Fruit fly (Drosophila melanogaster) S2 (cell line): ENCODE data around the gene RpL9.

Experiments used
- CG8478 ChIP-seq: fragments of >200 bp; optimal IDR thresholded peaks from 2 replicates; lab custom pipeline; 2018
- CTCF ChIP-seq, 2 experiments: fragments of >200 bp; optimal IDR thresholded peaks; 2 replicates each; lab custom pipeline; 2018

RpL9 gene

DNA sequence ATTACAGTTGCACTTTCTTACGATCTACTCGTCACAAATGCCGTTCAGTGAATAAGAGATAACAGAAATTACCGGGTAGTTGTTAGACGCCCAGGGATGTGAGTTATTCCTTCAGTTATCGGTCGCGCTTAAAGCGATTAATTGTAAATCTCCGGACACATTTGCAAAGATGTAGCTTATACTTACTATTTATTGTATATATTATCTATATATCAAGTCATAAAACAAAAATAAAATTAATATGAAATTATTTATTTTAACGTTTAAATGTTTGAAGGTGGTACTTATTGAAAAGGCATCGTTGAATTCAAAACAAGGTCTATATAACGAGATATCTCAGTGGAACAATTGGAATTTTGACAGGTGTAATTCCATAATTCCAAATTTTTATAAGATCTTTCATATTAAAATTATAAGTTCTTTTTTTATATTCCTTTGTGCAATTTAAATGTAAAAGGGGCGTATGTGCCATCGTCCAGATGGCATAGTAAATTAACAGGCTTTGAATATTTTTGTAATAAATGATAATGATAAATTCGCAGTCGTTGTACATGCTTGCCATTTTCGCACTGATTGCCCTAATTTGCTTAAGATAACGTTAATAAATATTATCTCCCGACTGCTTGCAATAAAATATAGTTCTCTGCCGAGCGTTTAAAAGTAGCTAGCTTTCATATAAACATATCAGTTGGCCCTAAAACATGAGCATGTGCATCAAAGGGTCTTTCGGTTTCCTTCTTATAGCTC is 2.4 kb downstream of the RpL9 start, which contains the start of the genes aub and lectin-33A:
Gene aub, minus strand, starts transcription at position 101 of the 747 bp plus-strand sequence.
Gene lectin-33A, plus strand, starts transcription at position 697 of the 747 bp plus-strand sequence.
- TF ChIP-seq CTCF (optimal IDR thresholded peaks at IDR 0.05; lab: Kevin White, UChicago) (no peak), CG8478 (lab: Kevin White, UChicago) (no peak)

DNA sequence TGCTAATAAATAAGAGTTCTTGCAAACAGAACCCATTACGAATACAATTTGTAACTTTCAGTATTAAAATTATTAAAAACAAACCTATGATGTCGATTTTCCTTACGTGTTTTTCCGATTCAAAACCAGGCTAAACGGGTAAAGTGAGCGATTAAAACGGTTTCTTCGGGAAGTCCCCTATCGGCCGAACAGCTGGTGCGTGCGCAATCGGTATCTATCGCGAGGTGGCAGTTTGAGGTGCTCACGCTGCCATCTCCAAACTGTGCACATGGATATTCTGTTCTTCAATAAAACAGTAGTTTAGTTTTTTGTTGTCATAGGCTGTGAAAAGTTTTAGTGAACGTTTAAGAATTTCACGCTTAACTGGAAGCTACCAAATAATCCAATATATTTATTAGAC is 14.8 kb downstream of the RpL9 start, which contains the start of gene TTLL4A:
Gene TTLL4A, plus strand, starts transcription at position 240 of the 400 bp plus-strand sequence.
- TF ChIP-seq CTCF (optimal IDR thresholded peaks at IDR 0.05; lab: Kevin White, UChicago), result peak; percentile 39 to 44
- no peak for TF ChIP-seq CG8478 (lab: Kevin White, UChicago)

DNA sequence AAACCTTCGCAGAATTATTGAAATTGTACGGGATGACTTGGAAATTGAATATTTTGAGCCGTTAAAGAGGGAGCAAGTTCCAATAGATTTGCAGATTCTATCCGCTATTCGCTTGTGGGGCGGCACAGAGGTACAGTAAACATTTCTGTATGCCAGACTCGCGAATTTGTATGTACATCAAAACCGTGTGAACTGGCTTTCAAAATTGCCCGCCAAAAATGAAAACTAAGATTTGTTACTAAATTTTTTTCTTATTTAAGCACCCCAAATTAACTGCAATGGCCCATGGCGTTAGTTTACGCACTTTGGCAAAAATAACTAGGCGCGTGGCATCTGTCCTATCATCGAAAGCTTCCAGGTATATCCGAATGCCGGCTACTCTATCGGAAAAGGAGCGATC is 16.0 kb downstream of the RpL9 start:
- no peak for TF ChIP-seq CG8478 (lab: Kevin White, UChicago)

DNA sequence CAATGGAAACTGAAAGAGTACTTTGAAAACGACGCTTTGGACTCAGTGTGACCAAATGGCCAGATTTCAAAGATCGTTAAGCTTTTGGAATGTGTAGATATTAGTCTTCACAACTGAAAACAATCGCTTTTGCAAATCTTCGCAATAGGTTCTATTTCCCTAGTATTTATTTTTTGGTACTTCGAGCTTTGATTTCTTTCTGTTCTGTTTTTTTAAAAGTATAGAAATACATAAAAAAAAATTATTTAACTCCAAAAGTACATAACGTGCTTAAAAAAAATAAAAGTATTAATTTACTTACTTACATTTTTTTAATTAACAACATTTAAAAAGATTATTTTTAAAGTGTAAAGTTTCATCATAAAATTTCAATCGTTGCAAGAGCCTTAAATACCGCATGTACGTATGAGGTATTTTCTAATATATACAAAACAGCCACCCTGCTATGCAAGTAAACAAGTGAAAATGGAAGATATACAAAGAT is 16.6 kb downstream of the RpL9 start, which contains the start of the genes piwi and CG12253:
Gene piwi, minus strand, starts transcription at position 51 of the 484 bp plus-strand sequence.
Gene CG12253, plus strand, starts transcription at position 437 of the 484 bp plus-strand sequence.
- TF ChIP-seq CTCF (optimal IDR thresholded peaks at IDR 0.05; lab: Kevin White, UChicago) (no peak), CG8478 (lab: Kevin White, UChicago) (no peak)

DNA sequence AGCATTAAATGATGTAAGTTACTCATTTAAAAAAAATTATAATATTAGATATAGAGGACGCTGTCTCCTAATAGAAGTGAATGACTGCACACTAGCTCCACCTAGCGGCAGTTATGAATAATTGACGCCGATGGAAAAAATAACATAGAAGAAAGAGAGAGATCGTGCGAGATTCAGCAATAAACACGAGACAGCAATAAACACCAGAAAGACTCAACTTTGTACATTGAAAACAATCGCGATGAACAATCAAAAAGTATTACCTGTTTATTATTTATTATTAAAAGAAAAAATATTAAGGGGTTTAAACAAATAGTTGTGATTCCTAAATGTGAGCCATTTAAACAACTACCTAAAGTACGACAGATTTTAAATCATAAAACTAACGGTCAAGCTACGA is 17.9 kb downstream of the RpL9 start:
- TF ChIP-seq CTCF (optimal IDR thresholded peaks at IDR 0.05; lab: Kevin White, UChicago) (peak; percentile 49 to 91), CG8478 (lab: Kevin White, UChicago) (no peak)

DNA sequence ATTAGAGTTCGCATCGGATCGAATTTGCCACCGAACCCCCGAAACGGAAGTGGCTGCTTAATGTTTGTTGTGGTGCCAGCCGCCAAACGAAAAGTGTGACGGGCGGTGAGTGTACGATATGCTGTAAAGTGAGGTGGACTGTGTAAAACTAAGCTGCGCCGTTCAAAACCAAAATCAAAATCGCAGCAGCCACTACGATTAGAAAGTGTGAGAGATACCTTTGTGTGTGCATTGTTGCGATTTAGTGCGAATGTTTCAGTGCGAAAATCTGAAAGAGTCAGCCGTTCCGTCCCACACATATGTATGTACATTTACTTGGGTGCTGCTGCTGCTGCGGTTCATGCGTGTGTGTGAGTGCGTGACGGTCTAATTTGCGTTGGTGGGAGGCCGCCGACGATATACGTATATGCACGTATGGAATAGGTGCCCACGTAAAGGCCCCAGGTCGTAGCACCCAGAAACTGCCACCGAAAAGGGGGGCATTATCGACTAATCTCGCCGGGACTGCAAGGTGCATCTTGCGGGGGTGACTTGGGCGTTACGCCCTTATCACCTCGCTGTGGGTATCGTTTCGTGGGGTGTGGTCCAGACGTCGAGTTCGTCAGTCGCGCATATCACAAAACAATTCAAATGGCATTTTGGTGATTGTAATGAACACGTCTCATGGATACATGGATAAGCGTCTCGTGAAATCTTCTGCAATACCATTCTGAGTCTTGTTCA is 27.0 kb downstream of the RpL9 start:
- TF ChIP-seq CTCF (optimal IDR thresholded peaks at IDR 0.05; lab: Kevin White, UChicago) (no peak), CG8478 (lab: Kevin White, UChicago) (no peak)

DNA sequence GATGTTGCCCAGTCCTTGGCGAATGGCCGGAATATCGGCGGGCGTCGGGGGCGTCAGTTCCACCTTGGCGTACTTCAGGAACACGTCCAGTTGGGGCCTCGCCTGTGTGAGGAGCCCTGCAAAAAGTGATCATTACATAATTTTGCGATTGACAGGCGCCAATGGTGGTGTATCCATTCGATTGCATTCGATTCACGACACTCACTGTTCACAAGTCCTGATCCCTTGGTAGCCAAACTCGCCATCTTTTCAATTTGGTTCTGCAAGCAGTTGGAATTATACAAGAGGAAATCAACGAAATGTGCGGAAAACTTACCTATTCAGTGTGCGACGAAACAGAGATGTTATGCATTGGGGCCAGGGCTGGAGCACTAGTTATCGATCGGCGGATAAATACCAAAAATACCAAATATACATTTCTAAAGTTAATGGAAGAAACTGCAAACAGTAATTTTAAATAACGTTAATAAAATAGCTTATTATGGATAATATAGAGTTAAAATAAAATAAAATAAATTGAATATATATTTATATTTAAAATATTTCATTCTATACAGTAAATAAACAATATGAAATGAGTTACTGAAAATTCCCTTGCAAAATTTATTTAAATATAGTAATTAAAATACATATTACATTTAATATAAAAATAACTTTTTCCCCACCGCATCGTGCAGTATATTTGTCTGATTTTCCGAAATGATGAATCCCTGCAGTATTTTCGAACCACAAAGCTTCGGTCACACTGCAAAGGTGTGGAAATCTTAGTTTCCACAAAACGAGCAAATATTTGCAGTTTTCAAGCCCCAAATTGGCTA is 27.7 kb downstream of the RpL9 start, which contains the start of the genes ATPsynG and SCAR:
Gene ATPsynG, minus strand, starts transcription at position 354 of the 818 bp plus-strand sequence.
Gene SCAR, plus strand, starts transcription at position 727 of the 818 bp plus-strand sequence.
- peak; percentile 17 to 21 for TF ChIP-seq CTCF (optimal IDR thresholded peaks at IDR 0.05; lab: Kevin White, UChicago)
- TF ChIP-seq CG8478 (lab: Kevin White, UChicago), result no peak

DNA sequence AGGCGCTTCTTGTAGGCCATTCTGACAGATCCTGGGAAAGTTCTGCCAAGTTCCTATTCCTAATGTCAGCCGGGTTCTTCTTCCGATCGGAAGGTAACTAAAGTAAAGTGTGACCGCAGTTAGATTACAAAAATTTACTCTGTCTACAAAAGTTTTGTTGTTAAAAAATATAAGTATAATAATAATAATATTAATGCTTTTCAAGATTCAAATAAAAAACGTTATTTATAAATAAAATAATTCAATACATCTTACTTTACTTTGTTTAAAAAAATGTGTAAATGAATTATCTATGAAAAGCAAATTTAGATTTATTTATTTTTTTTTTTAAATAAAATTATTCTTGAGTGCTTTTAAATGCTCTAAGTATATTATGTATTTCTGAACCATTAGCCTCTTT is 28.8 kb downstream of the RpL9 start, which contains the start of gene abo:
Gene abo, minus strand, starts transcription at position 101 of the 400 bp plus-strand sequence.
- TF ChIP-seq CTCF (optimal IDR thresholded peaks at IDR 0.05; lab: Kevin White, UChicago), result no peak
- no peak for TF ChIP-seq CG8478 (lab: Kevin White, UChicago)

DNA sequence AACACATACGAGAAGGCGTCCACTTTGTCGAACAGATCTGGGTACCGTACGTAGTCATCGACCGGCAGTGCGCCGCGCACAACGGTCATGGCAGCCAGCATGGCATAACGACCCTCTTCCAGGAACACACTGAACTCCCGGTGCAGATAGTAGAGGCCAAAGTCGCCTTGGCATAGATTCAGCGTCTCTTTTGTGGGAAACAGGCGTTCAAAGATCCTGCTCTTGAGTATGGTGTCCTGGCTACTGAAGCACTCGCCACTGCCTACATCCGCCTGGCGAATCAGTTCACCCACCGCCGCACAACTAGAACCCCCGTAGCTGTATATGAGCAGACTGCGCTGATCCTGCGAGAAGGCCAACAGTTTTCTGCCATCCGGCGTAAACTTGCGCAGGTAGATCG is 29.4 kb downstream of the RpL9 start:
- TF ChIP-seq CTCF (optimal IDR thresholded peaks at IDR 0.05; lab: Kevin White, UChicago) (no peak), CG8478 (lab: Kevin White, UChicago) (no peak)

DNA sequence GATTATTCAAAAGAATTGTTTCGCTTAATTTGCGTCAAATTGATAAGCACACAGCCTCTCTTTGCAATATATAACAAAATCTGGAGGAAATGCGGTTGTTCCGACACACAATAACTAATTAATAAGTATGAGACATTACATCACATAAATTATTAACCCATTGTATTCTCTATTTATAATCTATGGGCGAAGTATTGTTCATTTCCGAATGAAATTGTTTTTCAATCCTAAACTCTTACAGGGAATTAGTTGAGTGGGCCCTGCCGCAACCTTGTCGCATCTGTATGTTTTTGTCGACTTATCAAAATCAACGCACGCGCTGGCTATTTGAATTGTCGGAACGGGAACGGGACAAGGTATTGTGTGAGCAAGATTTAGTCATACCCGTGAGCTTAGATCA is 31.8 kb downstream of the RpL9 start, which contains the start of gene CG16743:
Gene CG16743, plus strand, starts transcription at position 57 of the 400 bp plus-strand sequence.
- no peak for TF ChIP-seq CG8478 (lab: Kevin White, UChicago)
- no peak for TF ChIP-seq CTCF (optimal IDR thresholded peaks at IDR 0.05; lab: Kevin White, UChicago)

DNA sequence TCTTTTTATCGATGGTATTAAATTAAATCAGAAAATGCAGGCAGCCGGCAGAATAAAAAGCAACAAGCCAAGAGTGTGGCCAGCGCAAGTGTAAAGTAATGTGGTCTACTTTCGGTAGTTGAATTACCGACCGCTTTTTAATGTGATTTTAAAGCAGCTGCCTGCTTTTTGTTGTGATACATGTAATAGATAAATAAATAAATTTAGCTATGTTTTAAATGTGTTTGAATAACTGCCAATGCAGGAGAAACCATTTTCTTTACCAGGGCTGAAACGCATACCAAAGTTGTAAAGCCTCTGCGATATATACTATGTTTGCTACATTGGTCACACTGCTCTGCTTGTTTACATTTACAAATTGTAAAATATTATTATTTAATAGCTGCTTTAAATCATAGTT is 33.9 kb downstream of the RpL9 start, which contains the start of the genes Tmem214 and YL-1:
Gene Tmem214, minus strand, starts transcription at position 142 of the 400 bp plus-strand sequence.
Gene YL-1, plus strand, starts transcription at position 310 of the 400 bp plus-strand sequence.
- TF ChIP-seq CG8478 (lab: Kevin White, UChicago), result no peak
- TF ChIP-seq CTCF (optimal IDR thresholded peaks at IDR 0.05; lab: Kevin White, UChicago), result no peak

DNA sequence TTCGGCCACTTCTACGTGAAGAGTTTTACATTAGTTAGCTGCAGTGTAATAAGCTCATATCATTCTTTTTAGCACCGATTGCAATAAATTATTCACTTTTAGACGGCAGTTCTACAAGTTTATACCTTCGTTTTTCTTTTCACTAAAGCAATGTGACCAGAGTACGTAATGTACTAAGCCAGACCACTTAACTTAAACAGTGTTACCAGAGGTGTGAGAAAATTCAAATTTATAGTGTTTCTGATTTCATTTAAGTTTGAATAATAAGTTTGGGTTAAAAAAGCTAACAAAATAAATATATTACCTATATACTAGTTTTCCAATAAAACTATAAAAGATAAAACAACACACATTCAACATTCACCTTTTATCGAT is 36.0 kb downstream of the RpL9 start:
- TF ChIP-seq CG8478 (lab: Kevin White, UChicago) (no peak), CTCF (optimal IDR thresholded peaks at IDR 0.05; lab: Kevin White, UChicago) (no peak)

DNA sequence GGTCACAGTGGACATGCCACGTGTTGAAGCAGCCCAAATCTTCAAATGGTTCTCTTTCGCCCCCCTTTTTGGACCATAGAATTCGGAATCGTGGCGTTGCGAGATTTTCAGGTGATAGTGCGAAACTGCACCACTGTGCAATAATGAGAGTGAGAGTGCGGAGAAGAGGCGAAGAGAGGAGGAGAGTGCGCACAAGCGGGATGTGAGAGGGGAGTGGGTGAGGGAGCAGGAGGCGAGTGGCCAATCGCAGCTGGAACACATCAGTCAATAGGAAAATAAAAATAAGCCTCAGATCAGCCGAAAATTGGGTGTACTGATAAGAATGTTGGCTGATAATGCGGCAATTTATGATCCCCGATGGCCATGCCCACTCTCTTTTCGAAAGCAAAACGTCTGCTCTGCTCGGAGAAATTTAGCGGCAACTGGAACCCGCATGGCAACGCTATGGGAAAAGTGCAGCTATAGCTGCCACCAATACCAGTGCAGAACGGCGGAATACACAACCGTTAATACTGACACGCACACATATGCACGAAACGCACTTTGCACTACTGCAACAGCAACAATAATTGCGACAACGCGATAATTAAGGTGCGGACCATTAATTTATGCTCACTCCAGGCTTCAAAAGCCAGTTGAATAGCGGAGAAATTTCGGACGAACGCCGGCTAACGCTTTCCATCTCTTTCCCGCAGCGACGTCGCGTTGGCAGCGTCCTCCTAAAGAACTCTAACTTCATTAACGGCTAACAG is 36.6 kb downstream of the RpL9 start:
- no peak for TF ChIP-seq CTCF (optimal IDR thresholded peaks at IDR 0.05; lab: Kevin White, UChicago)
- TF ChIP-seq CG8478 (lab: Kevin White, UChicago), result no peak
